Worm (Caenorhabditis elegans): Measurements from ENCODE around the gene ttr-2.

ttr-2 gene

DNA sequence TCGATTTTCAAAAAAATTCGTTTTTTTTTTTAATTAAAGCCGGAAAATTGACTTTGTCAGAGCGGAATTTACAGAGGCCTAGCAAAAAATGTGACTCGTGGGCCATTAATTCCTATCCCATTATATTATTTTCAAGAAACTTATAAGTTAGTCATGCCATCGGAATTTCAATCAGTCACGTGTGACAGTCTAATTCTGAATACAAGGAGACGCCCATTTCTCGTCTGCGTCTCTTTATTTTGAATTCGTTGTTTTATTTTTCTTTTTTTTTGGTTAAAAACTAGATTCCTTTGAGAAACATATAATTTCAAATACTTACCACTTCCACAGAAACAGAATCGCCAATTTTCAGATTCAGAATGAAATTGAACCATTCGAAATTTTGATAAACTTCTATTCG is 18.8 kb upstream of the ttr-2 start:
- TF ChIP-seq C34B4.2 (tag; optimal IDR thresholded peaks at IDR 0.05) = no peak
- TF ChIP-seq ztf-4 (tag; optimal IDR thresholded peaks at IDR 0.05) = no peak
- TF ChIP-seq mep-1 (tag; optimal IDR thresholded peaks at IDR 0.05) = peak; percentile 27
- no peak for TF ChIP-seq swsn-7 (tag; optimal IDR thresholded peaks at IDR 0.05)
- peak in 1 of 6 experiments; percentile 36 for TF ChIP-seq elt-3 (tag; optimal IDR thresholded peaks at IDR 0.05)
- TF ChIP-seq aly-2 (tag; optimal IDR thresholded peaks at IDR 0.05) = no peak
- TF ChIP-seq lsy-2 (tag; optimal IDR thresholded peaks at IDR 0.05) = no peak
- TF ChIP-seq tbx-2 (tag; optimal IDR thresholded peaks at IDR 0.05) = peak; percentile 8
- TF ChIP-seq nhr-90 (tag; optimal IDR thresholded peaks at IDR 0.05; ENCODE audit: poor library complexity) = peak; percentile 25
- no peak for TF ChIP-seq nhr-237 (tag; optimal IDR thresholded peaks at IDR 0.05)
- no peak for TF ChIP-seq F16B12.6 (tag; optimal IDR thresholded peaks at IDR 0.05)
- no peak for TF ChIP-seq alr-1 (tag; optimal IDR thresholded peaks at IDR 0.05; ENCODE audit: borderline replicate concordance)
- TF ChIP-seq nhr-85 (tag) = peak; percentile 93
- TF ChIP-seq nhr-71 (tag; optimal IDR thresholded peaks at IDR 0.05) = peak; percentile 49
- peak; percentile 52 for TF ChIP-seq nhr-20 (tag; optimal IDR thresholded peaks at IDR 0.05)
- TF ChIP-seq dpl-1 (GFP tag; optimal IDR thresholded peaks at IDR 0.05) = peak in 1 of 3 experiments; percentile 16
- peak; percentile 60 for TF ChIP-seq lin-14 (GFP tag; optimal IDR thresholded peaks at IDR 0.05)
- TF ChIP-seq blmp-1 (tag; optimal IDR thresholded peaks at IDR 0.05) = peak; percentile 41
- TF ChIP-seq sptf-1 (tag; optimal IDR thresholded peaks at IDR 0.05) = no peak
- TF ChIP-seq snu-23 (GFP tag; optimal IDR thresholded peaks at IDR 0.05) = peak; percentile 50
- TF ChIP-seq nhr-76 (tag; optimal IDR thresholded peaks at IDR 0.05) = no peak
- peak in 1 of 2 experiments; percentile 69 for TF ChIP-seq lin-35 (GFP tag; optimal IDR thresholded peaks at IDR 0.05)
- peak; percentile 4 for TF ChIP-seq skn-1 (tag; optimal IDR thresholded peaks at IDR 0.05)

ce11 chrIII:9910608-9911479 is 16.7 kb upstream of the ttr-2 start, which contains the start of the genes cyld-1 and F40F12.9:
TSS of gene cyld-1 (minus strand) at chrIII:9910658.
TSS of gene F40F12.9 (plus strand) at chrIII:9911328.
- TF ChIP-seq rnt-1 (tag; optimal IDR thresholded peaks at IDR 0.05) (no peak), mab-9 (GFP tag; IDR thresholded peaks at IDR 0.05) (no peak), lin-14 (GFP tag; optimal IDR thresholded peaks at IDR 0.05) (peak; percentile 28), skn-1 (tag; optimal IDR thresholded peaks at IDR 0.05) (no peak), tbx-2 (tag; optimal IDR thresholded peaks at IDR 0.05) (no peak), C04F5.9 (tag; optimal IDR thresholded peaks at IDR 0.05) (no peak), lin-35 (GFP tag; optimal IDR thresholded peaks at IDR 0.05) (peak in 1 of 2 experiments; percentile 20)

- TF ChIP-seq skn-1 (tag; optimal IDR thresholded peaks at IDR 0.05) (peak; percentile 77), lin-35 (GFP tag; optimal IDR thresholded peaks at IDR 0.05) (peak; percentile 43 to 76), zip-4 (GFP tag; optimal IDR thresholded peaks at IDR 0.05) (no peak), ama-1 (optimal IDR thresholded peaks at IDR 0.05) (no peak), ceh-82 (tag; optimal IDR thresholded peaks at IDR 0.05) (peak in 1 of 3 experiments; percentile 3), dpl-1 (GFP tag; optimal IDR thresholded peaks at IDR 0.05) (peak; percentile 49 to 69 (median 64)), efl-1 (optimal IDR thresholded peaks at IDR 0.05) (peak in 1 of 2 experiments; percentile 42), efl-1 (GFP tag; optimal IDR thresholded peaks at IDR 0.05 in 1 of 2) (peak; percentile 68 to 96), alr-1 (tag; optimal IDR thresholded peaks at IDR 0.05; ENCODE audit: borderline replicate concordance) (no peak)
Measured at ce11 chrIII:9912501-9912900, 15.1 kb upstream of the ttr-2 start.

- TF ChIP-seq nhr-20 (tag; optimal IDR thresholded peaks at IDR 0.05) (no peak), nhr-85 (tag) (no peak), fkh-4 (tag; optimal IDR thresholded peaks at IDR 0.05; ENCODE audit: borderline replicate concordance) (no peak), elt-2 (tag; optimal IDR thresholded peaks at IDR 0.05) (peak; percentile 22), elt-3 (tag; optimal IDR thresholded peaks at IDR 0.05) (peak in 1 of 6 experiments; percentile 25), blmp-1 (tag; optimal IDR thresholded peaks at IDR 0.05) (peak; percentile 16), lin-35 (GFP tag; optimal IDR thresholded peaks at IDR 0.05) (peak in 1 of 2 experiments; percentile 54), unc-130 (tag; optimal IDR thresholded peaks at IDR 0.05) (peak; percentile 11), efl-1 (optimal IDR thresholded peaks at IDR 0.05) (no peak), efl-1 (GFP tag; optimal IDR thresholded peaks at IDR 0.05 in 1 of 2) (peak in 1 of 2 experiments; percentile 44), lsy-2 (tag; optimal IDR thresholded peaks at IDR 0.05) (no peak)
Measured at ce11 chrIII:9912998-9913397, 14.6 kb upstream of the ttr-2 start.

All from whole organism, L1 larva.